Worm (Caenorhabditis elegans) whole organism, young adult: ENCODE measurements around the gene gtf-2F2.

Source experiments
- Y56A3A.18 ChIP-seq: fragments of 200-800 bp; sonication (Bioruptor generic); IDR thresholded peaks from 2 replicates; pipeline ENCODE4 v1.3.6; 2022; ENCODE audit warnings: missing genetic modification reagents, missing genetic modification characterization, missing compliant biosample characterization
- ama-1 ChIP-seq, 3 experiments: fragments of 150-350 bp in 1 of 3; sonication (generic microtip) in 2 of 3; optimal IDR thresholded peaks; 2 replicates each; lab custom pipeline; 2014 to 2018; ENCODE audit warnings: missing biosample characterization in 2 of 3, missing genetic modification characterization in 2 of 3, missing genetic modification reagents in 2 of 3
- attf-6 ChIP-seq: fragments of 200-800 bp; sonication (Bioruptor generic); IDR thresholded peaks from 2 replicates; pipeline ENCODE4 v1.3.6; 2022; ENCODE audit warnings: missing genetic modification reagents, missing genetic modification characterization, missing compliant biosample characterization
- cebp-2 ChIP-seq: fragments of 200-800 bp; sonication (Bioruptor generic); IDR thresholded peaks from 2 replicates; pipeline ENCODE4 v1.3.6; 2022; ENCODE audit warnings: missing genetic modification characterization, missing compliant biosample characterization
- die-1 ChIP-seq: sonication (generic microtip); optimal IDR thresholded peaks from 2 replicates; lab custom pipeline; 2016; ENCODE audit warnings: missing genotype, mild to moderate bottlenecking, missing genetic modification characterization, missing compliant biosample characterization
- mes-4 ChIP-seq: sonication (generic microtip); optimal IDR thresholded peaks from 2 replicates; lab custom pipeline; 2016; ENCODE audit warnings: missing genotype, missing genetic modification characterization, missing compliant biosample characterization
- nhr-120 ChIP-seq: fragments of 200-800 bp; sonication (Bioruptor generic); IDR thresholded peaks from 2 replicates; pipeline ENCODE4 v1.3.6; 2022; ENCODE audit warnings: missing genetic modification characterization, missing compliant biosample characterization
- pbrm-1 ChIP-seq: fragments of 200-800 bp; sonication (Bioruptor generic); IDR thresholded peaks from 2 replicates; pipeline ENCODE4 v1.3.6; 2022; ENCODE audit warnings: missing genetic modification reagents, missing genetic modification characterization, missing compliant biosample characterization
- repo-1 ChIP-seq: sonication (generic microtip); optimal IDR thresholded peaks from 2 replicates; lab custom pipeline; 2017; ENCODE audit warnings: mild to moderate bottlenecking, missing genetic modification characterization, missing compliant biosample characterization
- tbx-9 ChIP-seq: sonication (generic microtip); optimal IDR thresholded peaks from 2 replicates; lab custom pipeline; 2016; ENCODE audit warnings: borderline replicate concordance, missing genetic modification characterization, inconsistent platforms, missing compliant biosample characterization
- unc-130 ChIP-seq: sonication (generic microtip); optimal IDR thresholded peaks from 2 replicates; lab custom pipeline; 2016; ENCODE audit warnings: missing genetic modification reagents, missing genetic modification characterization, missing compliant biosample characterization

- TF ChIP-seq nhr-120 (no peak), ama-1 (optimal IDR thresholded peaks at IDR 0.05; lab: Kevin White, UChicago) (no peak), ama-1 (GFP tag; optimal IDR thresholded peaks at IDR 0.05; lab: Kevin White, UChicago) (no peak), unc-130 (GFP tag; lab: Kevin White, UChicago) (no peak), repo-1 (tag; lab: Kevin White, UChicago) (no peak), cebp-2 (GFP tag; lab: Robert Waterston, UW) (no peak), attf-6 (no peak), tbx-9 (tag; lab: Kevin White, UChicago) (no peak), die-1 (tag; lab: Kevin White, UChicago) (no peak), Y56A3A.18 (GFP tag; lab: Robert Waterston, UW) (no peak), mes-4 (no peak), pbrm-1 (GFP tag; lab: Robert Waterston, UW) (no peak)
These were observed 7.6 kb upstream of the gtf-2F2 start for ce11 chrV:18986103-18986502.
